Worm (Caenorhabditis elegans): ENCODE data around the gene nhr-101.

- TF ChIP-seq ceh-45 (GFP tag; IDR thresholded peaks at IDR 0.05) (no peak), pha-4 (tag; optimal IDR thresholded peaks at IDR 0.05) (no peak), lin-11 (tag; optimal IDR thresholded peaks at IDR 0.05) (no peak)
Measured at ce11 chrV:11600800-11601199, 30.5 kb downstream of the nhr-101 start, which contains the start of gene F35B12.9.

Measured in whole organism, late embryonic.